In genomic region chrX:2329312-2329711, dm6 we compare ENCODE assay signal across 4 fruit fly cellular contexts.
A peak's percentile ranks its signal among the peaks of the same experiment; 100 is the strongest.
TF ChIP-seq lines count a peak whose summit lies in the region.

No protein-coding gene starts in this region.

- TF ChIP-seq CTCF in whole organism, embryonic (GFP tag; optimal IDR thresholded peaks at IDR 0.05; lab: Kevin White, UChicago), result no peak

TF ChIP-seq in whole organism, embryonic, 481 proteins besides CTCF, POLR2A, EP300 and RAD21 (continues in another document):
- TF ChIP-seq pan (optimal IDR thresholded peaks at IDR 0.05; lab: Kevin White, UChicago) (no peak), pan (GFP tag; optimal IDR thresholded peaks at IDR 0.05 in 1 of 2, IDR thresholded peaks at IDR 0.05 in 1 of 2) (peak in 1 of 2 experiments; percentile 74), sqz (GFP tag; optimal IDR thresholded peaks at IDR 0.05; lab: Kevin White, UChicago) (peak; percentile 32), CG7987 (GFP tag; optimal IDR thresholded peaks at IDR 0.05; lab: Kevin White, UChicago) (peak; percentile 3), zfh2 (GFP tag; optimal IDR thresholded peaks at IDR 0.05; lab: Kevin White, UChicago) (peak; percentile 51), Atf3 (GFP tag; optimal IDR thresholded peaks at IDR 0.05; lab: Kevin White, UChicago) (peak; percentile 69), CG12219 (GFP tag; optimal IDR thresholded peaks at IDR 0.05; lab: Kevin White, UChicago) (peak; percentile 5), CG1832 (GFP tag; optimal IDR thresholded peaks at IDR 0.05; lab: Kevin White, UChicago) (no peak), CHES-1-like (GFP tag; optimal IDR thresholded peaks at IDR 0.05; lab: Kevin White, UChicago) (peak; percentile 78), croc (GFP tag; conservative IDR thresholded peaks at IDR 0.05; lab: Robert Waterston, UW) (peak; percentile 64; the same call in 2 of the 3 replicates), salm (tag; optimal IDR thresholded peaks at IDR 0.05; lab: Kevin White, UChicago) (no peak), abd-A (tag; optimal IDR thresholded peaks at IDR 0.05; lab: Kevin White, UChicago) (no peak), CG8944 (GFP tag; optimal IDR thresholded peaks at IDR 0.05; lab: Kevin White, UChicago) (peak; percentile 70), bigmax (GFP tag; optimal IDR thresholded peaks at IDR 0.05; lab: Kevin White, UChicago) (no peak), CG9817 (tag; optimal IDR thresholded peaks at IDR 0.05; lab: Kevin White, UChicago) (peak; percentile 54), CG31224 (GFP tag; IDR thresholded peaks at IDR 0.05; lab: Robert Waterston, UW) (peak; percentile 31; the same call in 1 of the 2 replicates), CG13894 (tag; optimal IDR thresholded peaks at IDR 0.05; lab: Kevin White, UChicago) (no peak), CG10431 (GFP tag; optimal IDR thresholded peaks at IDR 0.05; lab: Kevin White, UChicago) (peak; percentile 15), CG31388 (GFP tag; optimal IDR thresholded peaks at IDR 0.05; lab: Kevin White, UChicago) (peak; percentile 2), fd96Cb (tag; optimal IDR thresholded peaks at IDR 0.05; lab: Kevin White, UChicago) (peak; percentile 48), CG32767 (GFP tag; IDR thresholded peaks at IDR 0.05; lab: Robert Waterston, UW) (peak; percentile 83), dm (GFP tag; optimal IDR thresholded peaks at IDR 0.05; lab: Kevin White, UChicago) (peak; percentile 64)

TF ChIP-seq in whole organism, prepupa, 60 proteins besides CTCF, POLR2A, EP300 and RAD21 (continues in another document):
- TF ChIP-seq CG1621 (tag; optimal IDR thresholded peaks at IDR 0.05; lab: Kevin White, UChicago) (peak; percentile 4), CG7368 (GFP tag; optimal IDR thresholded peaks at IDR 0.05; lab: Kevin White, UChicago) (peak; percentile 63), dac (GFP tag; optimal IDR thresholded peaks at IDR 0.05; lab: Kevin White, UChicago) (no peak), topi (GFP tag; optimal IDR thresholded peaks at IDR 0.05; lab: Kevin White, UChicago) (peak; percentile 77), Eip93F (GFP tag; optimal IDR thresholded peaks at IDR 0.05; lab: Kevin White, UChicago) (peak; percentile 43), Met (GFP tag; optimal IDR thresholded peaks at IDR 0.05; lab: Kevin White, UChicago) (no peak), OdsH (GFP tag; optimal IDR thresholded peaks at IDR 0.05; lab: Kevin White, UChicago) (peak; percentile 68), CG16779 (tag; optimal IDR thresholded peaks at IDR 0.05; lab: Kevin White, UChicago) (no peak), CG6163 (GFP tag; IDR thresholded peaks at IDR 0.05; lab: Robert Waterston, UW) (peak; percentile 59; the same call in 2 of the 3 replicates), CG32006 (GFP tag; optimal IDR thresholded peaks at IDR 0.05; lab: Kevin White, UChicago) (peak; percentile 25), Hr39 (GFP tag; optimal IDR thresholded peaks at IDR 0.05; lab: Kevin White, UChicago) (peak; percentile 73), pdm3 (GFP tag; optimal IDR thresholded peaks at IDR 0.05; lab: Kevin White, UChicago) (peak; percentile 74), esn (GFP tag; optimal IDR thresholded peaks at IDR 0.05; lab: Kevin White, UChicago) (peak; percentile 83), CG6854 (GFP tag; optimal IDR thresholded peaks at IDR 0.05; lab: Kevin White, UChicago) (no peak), CG8319 (GFP tag; optimal IDR thresholded peaks at IDR 0.05; lab: Kevin White, UChicago) (no peak), lz (GFP tag; optimal IDR thresholded peaks at IDR 0.05; lab: Kevin White, UChicago) (peak; percentile 76), cyc (GFP tag; optimal IDR thresholded peaks at IDR 0.05; lab: Kevin White, UChicago) (peak; percentile 73), spab (GFP tag; optimal IDR thresholded peaks at IDR 0.05; lab: Kevin White, UChicago) (peak; percentile 50), Ets96B (tag; optimal IDR thresholded peaks at IDR 0.05; lab: Kevin White, UChicago) (peak; percentile 55), fd59A (GFP tag; optimal IDR thresholded peaks at IDR 0.05; lab: Kevin White, UChicago) (peak; percentile 48), dsx (GFP tag; optimal IDR thresholded peaks at IDR 0.05; lab: Kevin White, UChicago; ENCODE audit: poor library complexity, severe bottlenecking) (peak; percentile 47), CG11762 (GFP tag; optimal IDR thresholded peaks at IDR 0.05; lab: Kevin White, UChicago; ENCODE audit: insufficient read depth) (peak; percentile 43), Blimp-1 (GFP tag; optimal IDR thresholded peaks at IDR 0.05; lab: Kevin White, UChicago) (no peak)

TF ChIP-seq in whole organism, pupa, 21 proteins besides CTCF, POLR2A, EP300 and RAD21:
- no peak for TF ChIP-seq CG8301 (tag; optimal IDR thresholded peaks at IDR 0.05; lab: Kevin White, UChicago)
- TF ChIP-seq CG4496 (GFP tag; IDR thresholded peaks at IDR 0.05; lab: Robert Waterston, UW), result 0 out of 3 replicates have a peak, but pooled peaks have one; percentile 37
- peak; percentile 45 for TF ChIP-seq Snoo (tag; optimal IDR thresholded peaks at IDR 0.05; lab: Kevin White, UChicago)
- peak; percentile 61 for TF ChIP-seq Pif1A (GFP tag; optimal IDR thresholded peaks at IDR 0.05; lab: Kevin White, UChicago)
- no peak for TF ChIP-seq rn (GFP tag; IDR thresholded peaks at IDR 0.05; lab: Robert Waterston, UW)
- TF ChIP-seq CG14655 (GFP tag; optimal IDR thresholded peaks at IDR 0.05; lab: Kevin White, UChicago), result peak; percentile 28
- no peak for TF ChIP-seq EcR (GFP tag; optimal IDR thresholded peaks at IDR 0.05; lab: Kevin White, UChicago)
- TF ChIP-seq Pif1B (GFP tag; optimal IDR thresholded peaks at IDR 0.05; lab: Kevin White, UChicago), result peak; percentile 36
- TF ChIP-seq D1 (tag; optimal IDR thresholded peaks at IDR 0.05; lab: Kevin White, UChicago), result no peak
- no peak for TF ChIP-seq CG32121 (GFP tag; IDR thresholded peaks at IDR 0.05; lab: Robert Waterston, UW)
- TF ChIP-seq fd96Ca (GFP tag; IDR thresholded peaks at IDR 0.05; lab: Robert Waterston, UW), result peak; percentile 46; the same call in 1 of the 3 replicates
- no peak; the same call in 1 of the 2 replicates for TF ChIP-seq Ets98B (GFP tag; IDR thresholded peaks at IDR 0.05; lab: Robert Waterston, UW)
- TF ChIP-seq CG10348 (GFP tag; IDR thresholded peaks at IDR 0.05; lab: Robert Waterston, UW), result no peak
- peak; percentile 61 for TF ChIP-seq CG8159 (tag; optimal IDR thresholded peaks at IDR 0.05; lab: Kevin White, UChicago)
- peak; percentile 3 for TF ChIP-seq gl (tag; optimal IDR thresholded peaks at IDR 0.05; lab: Kevin White, UChicago)
- TF ChIP-seq CG15710 (tag; optimal IDR thresholded peaks at IDR 0.05; lab: Kevin White, UChicago), result peak; percentile 66
- TF ChIP-seq CG9948 (tag; optimal IDR thresholded peaks at IDR 0.05; lab: Kevin White, UChicago), result peak; percentile 29
- no peak for TF ChIP-seq CG12605 (GFP tag; IDR thresholded peaks at IDR 0.05; lab: Robert Waterston, UW)
- TF ChIP-seq CG17806 (tag; optimal IDR thresholded peaks at IDR 0.05; lab: Kevin White, UChicago), result peak; percentile 56
- peak; percentile 1 for TF ChIP-seq CG13204 (GFP tag; optimal IDR thresholded peaks at IDR 0.05; lab: Kevin White, UChicago)
- TF ChIP-seq CG34367 (tag; optimal IDR thresholded peaks at IDR 0.05; lab: Kevin White, UChicago), result peak; percentile 15
TF ChIP-seq in whole organism, pupa: peak in this region for 13.

TF ChIP-seq in whole organism, wandering third instar larva, 38 proteins besides CTCF, POLR2A, EP300 and RAD21:
- TF ChIP-seq foxo (GFP tag; optimal IDR thresholded peaks at IDR 0.05; lab: Kevin White, UChicago) (peak in 1 of 2 experiments; percentile 80), Jra (GFP tag; optimal IDR thresholded peaks at IDR 0.05; lab: Kevin White, UChicago) (peak; percentile 64), woc (GFP tag; optimal IDR thresholded peaks at IDR 0.05; lab: Kevin White, UChicago) (peak; percentile 57), dmrt93B (GFP tag; optimal IDR thresholded peaks at IDR 0.05; lab: Kevin White, UChicago) (no peak), Sp1 (GFP tag; optimal IDR thresholded peaks at IDR 0.05; lab: Kevin White, UChicago) (peak; percentile 64), ey (GFP tag; optimal IDR thresholded peaks at IDR 0.05; lab: Kevin White, UChicago) (peak; percentile 82), Hr83 (GFP tag; optimal IDR thresholded peaks at IDR 0.05; lab: Kevin White, UChicago; ENCODE audit: poor library complexity, severe bottlenecking) (no peak), fru (GFP tag; optimal IDR thresholded peaks at IDR 0.05; lab: Kevin White, UChicago) (peak; percentile 82), Myc (optimal IDR thresholded peaks at IDR 0.05; lab: Kevin White, UChicago) (no peak), rgr (GFP tag; optimal IDR thresholded peaks at IDR 0.05; lab: Kevin White, UChicago) (peak; percentile 75), Hnf4 (GFP tag; optimal IDR thresholded peaks at IDR 0.05; lab: Kevin White, UChicago) (peak; percentile 77), pan (optimal IDR thresholded peaks at IDR 0.05; lab: Kevin White, UChicago) (no peak), psq (GFP tag; optimal IDR thresholded peaks at IDR 0.05; lab: Kevin White, UChicago) (peak; percentile 61), tai (GFP tag; optimal IDR thresholded peaks at IDR 0.05; lab: Kevin White, UChicago) (no peak), HLH106 (tag; optimal IDR thresholded peaks at IDR 0.05; lab: Kevin White, UChicago) (peak; percentile 62), Dif (GFP tag; optimal IDR thresholded peaks at IDR 0.05; lab: Kevin White, UChicago; ENCODE audit: partially characterized antibody) (no peak), Rel (GFP tag; optimal IDR thresholded peaks at IDR 0.05; lab: Kevin White, UChicago) (no peak), Rel (tag; optimal IDR thresholded peaks at IDR 0.05; lab: Kevin White, UChicago) (no peak), br (GFP tag; optimal IDR thresholded peaks at IDR 0.05; lab: Kevin White, UChicago) (peak; percentile 78), sv (GFP tag; optimal IDR thresholded peaks at IDR 0.05; lab: Kevin White, UChicago) (peak; percentile 67), Hr78 (GFP tag; optimal IDR thresholded peaks at IDR 0.05; lab: Kevin White, UChicago) (no peak), sage (GFP tag; optimal IDR thresholded peaks at IDR 0.05; lab: Kevin White, UChicago) (peak; percentile 14), OdsH (GFP tag; optimal IDR thresholded peaks at IDR 0.05; lab: Kevin White, UChicago) (peak; percentile 73)

Comparison
In these comparisons a context has a peak if more than half of its experiments do, and no peak if none do; other contexts are left out.
1. Of the 7 proteins assayed by ChIP-seq in both whole organism, embryonic and whole organism, prepupa: peak only in whole organism, embryonic: Blimp-1, CG6854 and Gug; only in whole organism, prepupa: Hr39; in both: Sox102F; in neither: 2.